Fruit fly (Drosophila melanogaster) whole organism, embryonic: ENCODE results near the gene CG9133.
A peak's percentile ranks its signal among the peaks of the same experiment; 100 is the strongest.

Experiments
- Awh ChIP-seq: fragments of 200-800 bp; sonication (Bioruptor generic); IDR thresholded peaks from 2 replicates; pipeline ENCODE4, ENCODE4 v1.3.6; 2022; ENCODE audit warnings: missing biosample characterization, missing genetic modification characterization
- B-H1 ChIP-seq: fragments of 200-800 bp; sonication (Bioruptor generic); IDR thresholded peaks from 3 replicates; pipeline ENCODE4 v1.3.6; 2022; ENCODE audit warnings: missing biosample characterization, missing genetic modification characterization
- CG10366 ChIP-seq: fragments of 200-800 bp; sonication (Bioruptor generic); IDR thresholded peaks from 2 replicates; pipeline ENCODE4 v1.3.6; 2022; ENCODE audit warnings: missing biosample characterization, missing genetic modification characterization
- CG11398 ChIP-seq: fragments of 200-800 bp; sonication (Bioruptor generic); optimal IDR thresholded peaks from 2 replicates; lab custom pipeline; 2016; ENCODE audit warnings: missing biosample characterization, missing genetic modification characterization
- CG17361 ChIP-seq: fragments of 200-800 bp; sonication (Bioruptor generic); IDR thresholded peaks from 3 replicates; pipeline ENCODE4 v1.3.6; 2022; ENCODE audit warnings: missing biosample characterization, missing genetic modification characterization
- CG2199 ChIP-seq: fragments of 200-800 bp; sonication (Bioruptor generic); IDR thresholded peaks from 3 replicates; pipeline ENCODE4 v1.3.6; 2022; ENCODE audit warnings: missing biosample characterization, missing genetic modification characterization
- CG31224 ChIP-seq: fragments of 200-800 bp; sonication (Bioruptor generic); IDR thresholded peaks from 2 replicates; pipeline ENCODE4 v1.3.6; 2022; ENCODE audit warnings: missing biosample characterization, missing genetic modification characterization
- CG42726 ChIP-seq: fragments of 200-800 bp; sonication (Bioruptor generic); IDR thresholded peaks from 2 replicates; pipeline ENCODE4 v1.3.6; 2022; ENCODE audit warnings: missing biosample characterization, missing genetic modification characterization; ENCODE audit not compliant: partially characterized antibody
- CG4617 ChIP-seq: fragments of 200-800 bp; sonication (Bioruptor generic); optimal IDR thresholded peaks from 3 replicates; lab custom pipeline; 2016; ENCODE audit warnings: missing biosample characterization, missing genetic modification characterization, borderline replicate concordance
- CG4820 ChIP-seq: fragments of 200-800 bp; sonication (Bioruptor generic); optimal IDR thresholded peaks from 3 replicates; lab custom pipeline; 2016; ENCODE audit warnings: missing biosample characterization, missing genetic modification characterization
- CG6272 ChIP-seq: fragments of 200-800 bp; sonication (Bioruptor generic); IDR thresholded peaks from 2 replicates; pipeline ENCODE4 v1.3.6; 2022; ENCODE audit warnings: missing biosample characterization, missing genetic modification characterization
- CG8924 ChIP-seq: fragments of 200-800 bp; optimal IDR thresholded peaks from 3 replicates; lab custom pipeline; 2019; ENCODE audit warnings: missing biosample characterization, mild to moderate bottlenecking, missing genetic modification characterization, moderate library complexity
- CG9727 ChIP-seq: fragments of 200-800 bp; sonication (Bioruptor generic); optimal IDR thresholded peaks from 3 replicates; lab custom pipeline; 2017; ENCODE audit warnings: missing biosample characterization, mild to moderate bottlenecking, missing genetic modification characterization
- CG9932 ChIP-seq: fragments of 200-800 bp; sonication (Bioruptor generic); IDR thresholded peaks from 2 replicates; pipeline ENCODE4 v1.3.6; 2022; ENCODE audit warnings: missing biosample characterization, missing genetic modification characterization
- CTCF ChIP-seq: fragments of 200-800 bp; sonication (Bioruptor generic); optimal IDR thresholded peaks from 2 replicates; lab custom pipeline; 2017; ENCODE audit warnings: missing biosample characterization, mild to moderate bottlenecking, missing genetic modification characterization, moderate library complexity
- Dip2 ChIP-seq: fragments of 200-800 bp; sonication (Bioruptor generic); IDR thresholded peaks from 2 replicates; pipeline ENCODE4 v1.3.6; 2022; ENCODE audit warnings: missing biosample characterization, missing genetic modification characterization
- Dll ChIP-seq: fragments of 200-800 bp; sonication (Bioruptor generic); IDR thresholded peaks from 4 replicates; pipeline ENCODE4 v1.3.6; 2022; ENCODE audit warnings: missing biosample characterization, missing genetic modification characterization; ENCODE audit not compliant: partially characterized antibody
- Hr78 ChIP-seq, 2 experiments: fragments of 200-800 bp in 1 of 2; fragments of >200 bp in 1 of 2; sonication (Bioruptor generic) in 1 of 2; optimal IDR thresholded peaks; 2 replicates each; lab custom pipeline; 2017 to 2019; ENCODE audit warnings: missing biosample characterization in 2 of 2, missing genetic modification characterization in 2 of 2, mild to moderate bottlenecking in 1 of 2, moderate library complexity in 1 of 2
- Max ChIP-seq: fragments of 200-800 bp; sonication (Bioruptor generic); optimal IDR thresholded peaks from 2 replicates; lab custom pipeline; 2016; ENCODE audit warnings: missing biosample characterization, mild to moderate bottlenecking, missing genetic modification characterization
- NC2α ChIP-seq: fragments of 200-800 bp; sonication (Bioruptor generic); optimal IDR thresholded peaks from 2 replicates; lab custom pipeline; 2016; ENCODE audit warnings: missing biosample characterization, missing genetic modification characterization
- NK7.1 ChIP-seq: fragments of 200-800 bp; sonication (Bioruptor generic); optimal IDR thresholded peaks from 3 replicates; lab custom pipeline; 2016; ENCODE audit warnings: missing biosample characterization, missing genetic modification characterization
- Neu2 ChIP-seq: fragments of 200-800 bp; sonication (Bioruptor generic); optimal IDR thresholded peaks from 3 replicates; lab custom pipeline; 2016; ENCODE audit warnings: missing biosample characterization, missing genetic modification characterization, borderline replicate concordance
- Nf-YA ChIP-seq: fragments of 200-800 bp; sonication (Bioruptor generic); IDR thresholded peaks from 2 replicates; pipeline ENCODE4 v1.3.6; 2022; ENCODE audit warnings: missing biosample characterization, missing genetic modification characterization
- Ptx1 ChIP-seq: fragments of 200-800 bp; sonication (Bioruptor generic); IDR thresholded peaks from 2 replicates; pipeline ENCODE4 v1.3.6; 2022; ENCODE audit warnings: missing biosample characterization, missing genetic modification characterization
- Six4 ChIP-seq: fragments of 200-800 bp; sonication (Bioruptor generic); optimal IDR thresholded peaks from 2 replicates; lab custom pipeline; 2016; ENCODE audit warnings: missing biosample characterization, missing genetic modification characterization
- Stat92E ChIP-seq, 3 experiments: fragments of >200 bp in 2 of 3; fragments of 200-800 bp in 1 of 3; sonication (Bioruptor generic) in 1 of 3; optimal IDR thresholded peaks; 2 replicates each; lab custom pipeline; 2017 to 2019; ENCODE audit warnings: missing biosample characterization in 3 of 3, missing genetic modification characterization in 3 of 3, mild to moderate bottlenecking in 1 of 3, moderate library complexity in 1 of 3
- YL-1 ChIP-seq: fragments of 200-800 bp; sonication (Bioruptor generic); optimal IDR thresholded peaks from 3 replicates; lab custom pipeline; 2017; ENCODE audit warnings: missing biosample characterization, mild to moderate bottlenecking, missing genetic modification characterization
- ab ChIP-seq: fragments of 200-800 bp; sonication (Bioruptor generic); optimal IDR thresholded peaks from 2 replicates; lab custom pipeline; 2016; ENCODE audit warnings: missing biosample characterization, missing genetic modification characterization
- ac ChIP-seq: fragments of 200-800 bp; sonication (Bioruptor generic); optimal IDR thresholded peaks from 3 replicates; lab custom pipeline; 2017; ENCODE audit warnings: missing biosample characterization, mild to moderate bottlenecking, missing genetic modification characterization
- ap ChIP-seq: fragments of 200-800 bp; sonication (Bioruptor generic); IDR thresholded peaks from 2 replicates; pipeline ENCODE4 v1.3.6; 2022; ENCODE audit warnings: missing biosample characterization, missing genetic modification characterization
- ci ChIP-seq: fragments of 200-800 bp; sonication (Bioruptor generic); IDR thresholded peaks from 3 replicates; pipeline ENCODE4 v1.3.6; 2022; ENCODE audit warnings: missing biosample characterization, missing genetic modification characterization
- fd64A ChIP-seq: fragments of 200-800 bp; sonication (Bioruptor generic); optimal IDR thresholded peaks from 3 replicates; lab custom pipeline; 2018; ENCODE audit warnings: missing biosample characterization, mild to moderate bottlenecking, missing genetic modification characterization
- fd96Cb ChIP-seq: fragments of 200-800 bp; sonication (Bioruptor generic); optimal IDR thresholded peaks from 2 replicates; lab custom pipeline; 2018; ENCODE audit warnings: missing biosample characterization, mild to moderate bottlenecking, missing genetic modification characterization, moderate library complexity
- grau ChIP-seq: fragments of 200-800 bp; optimal IDR thresholded peaks from 3 replicates; lab custom pipeline; 2019; ENCODE audit warnings: missing biosample characterization, mild to moderate bottlenecking, missing genetic modification characterization, moderate library complexity
- grn ChIP-seq: fragments of 200-800 bp; sonication (Bioruptor generic); optimal IDR thresholded peaks from 3 replicates; lab custom pipeline; 2017; ENCODE audit warnings: missing biosample characterization, missing genetic modification characterization
- gsb ChIP-seq: fragments of 200-800 bp; sonication (Bioruptor generic); IDR thresholded peaks from 2 replicates; pipeline ENCODE4 v1.3.6; 2022; ENCODE audit warnings: missing biosample characterization, missing genetic modification characterization
- gsb-n ChIP-seq: fragments of 200-800 bp; sonication (Bioruptor generic); optimal IDR thresholded peaks from 3 replicates; lab custom pipeline; 2018; ENCODE audit warnings: missing biosample characterization, mild to moderate bottlenecking, missing genetic modification characterization
- gt ChIP-seq: fragments of 200-800 bp; sonication (Bioruptor generic); IDR thresholded peaks from 2 replicates; pipeline ENCODE4 v1.3.6; 2022; ENCODE audit warnings: missing biosample characterization, missing genetic modification characterization
- jing ChIP-seq: fragments of 200-800 bp; sonication (Bioruptor generic); optimal IDR thresholded peaks from 2 replicates; lab custom pipeline; 2018; ENCODE audit warnings: missing biosample characterization, mild to moderate bottlenecking, missing genetic modification characterization
- kni ChIP-seq: fragments of 200-800 bp; sonication (Bioruptor generic); optimal IDR thresholded peaks from 3 replicates; lab custom pipeline; 2017; ENCODE audit warnings: mild to moderate bottlenecking, missing biosample characterization, missing genetic modification reagents, missing genetic modification characterization
- mirr ChIP-seq: fragments of 200-800 bp; sonication (Bioruptor generic); optimal IDR thresholded peaks from 3 replicates; lab custom pipeline; 2018; ENCODE audit warnings: missing biosample characterization, mild to moderate bottlenecking, missing genetic modification characterization
- pros ChIP-seq: fragments of 200-800 bp; sonication (Bioruptor generic); optimal IDR thresholded peaks from 3 replicates; lab custom pipeline; 2019; ENCODE audit warnings: missing biosample characterization, mild to moderate bottlenecking, missing genetic modification characterization, moderate library complexity
- repo ChIP-seq: fragments of 200-800 bp; sonication (Bioruptor generic); optimal IDR thresholded peaks from 2 replicates; lab custom pipeline; 2016; ENCODE audit warnings: missing biosample characterization, missing genetic modification characterization
- run ChIP-seq: fragments of 200-800 bp; sonication (Bioruptor generic); optimal IDR thresholded peaks from 3 replicates; lab custom pipeline; 2018; ENCODE audit warnings: missing biosample characterization, mild to moderate bottlenecking, missing genetic modification characterization
- schlank ChIP-seq: fragments of 200-800 bp; sonication (Bioruptor generic); optimal IDR thresholded peaks from 2 replicates; lab custom pipeline; 2018; ENCODE audit warnings: missing biosample characterization, mild to moderate bottlenecking, missing genetic modification characterization
- sim ChIP-seq: fragments of 200-800 bp; sonication (Bioruptor generic); IDR thresholded peaks from 2 replicates; pipeline ENCODE4 v1.3.6; 2022; ENCODE audit warnings: missing biosample characterization, missing genetic modification characterization
- stc ChIP-seq: fragments of 200-800 bp; sonication (Bioruptor generic); IDR thresholded peaks from 2 replicates; pipeline ENCODE4 v1.3.6; 2022; ENCODE audit warnings: missing biosample characterization, missing genetic modification characterization
- trem ChIP-seq: fragments of 200-800 bp; optimal IDR thresholded peaks from 3 replicates; lab custom pipeline; 2019; ENCODE audit warnings: missing biosample characterization, mild to moderate bottlenecking, missing genetic modification characterization, moderate library complexity
- tx ChIP-seq: fragments of 200-800 bp; sonication (Bioruptor generic); optimal IDR thresholded peaks from 2 replicates; lab custom pipeline; 2016; ENCODE audit warnings: missing biosample characterization, missing genetic modification characterization
- z ChIP-seq: fragments of 200-800 bp; sonication (Bioruptor generic); IDR thresholded peaks from 3 replicates; pipeline ENCODE4 v1.3.6; 2022; ENCODE audit warnings: missing biosample characterization, missing genetic modification characterization

Gene CG9133

DNA sequence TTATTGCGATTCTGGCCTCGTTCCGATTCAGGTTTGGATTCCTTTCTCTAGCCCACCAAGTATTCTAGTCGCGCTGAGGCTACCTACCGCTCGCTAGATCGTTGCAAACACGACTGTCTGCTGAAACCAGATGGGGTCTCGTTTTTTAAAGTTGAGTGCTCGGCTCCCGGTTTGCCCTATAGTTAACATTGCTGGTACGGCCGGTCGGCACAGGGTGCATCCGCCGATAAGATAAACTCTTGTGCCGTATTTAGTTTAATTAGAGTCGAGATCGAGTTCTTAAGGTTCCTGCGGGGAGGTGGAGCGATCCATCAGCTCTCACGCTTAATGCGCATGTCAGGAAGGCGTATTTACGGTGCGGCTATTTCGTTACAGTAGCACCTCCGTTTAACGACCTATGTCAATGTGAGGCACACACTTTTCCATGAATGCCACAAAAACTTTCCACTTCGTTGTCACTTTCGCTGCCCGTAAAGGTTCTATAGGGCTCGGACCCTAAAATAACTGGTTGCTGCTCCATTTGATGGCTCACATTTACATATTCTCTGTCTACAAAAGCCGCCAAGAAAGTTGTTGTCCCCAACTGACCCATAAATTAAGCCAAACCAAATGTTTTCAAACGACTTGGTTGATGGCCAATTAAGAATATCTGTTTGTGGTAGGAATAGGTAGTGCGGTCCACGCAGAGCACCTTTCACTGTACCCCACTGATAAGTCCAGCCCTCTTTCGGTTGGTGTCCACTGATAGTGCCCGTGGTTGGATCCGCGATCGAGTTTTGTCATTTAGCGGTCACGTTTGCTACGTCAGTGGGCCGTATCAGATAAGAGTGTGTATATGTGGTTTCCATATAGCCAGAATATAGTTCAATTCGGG lies 46.9 kb upstream of the CG9133 start, which contains the start of gene CG9119 (continued):
- TF ChIP-seq Dll (GFP tag; lab: Robert Waterston, UW) (no peak), CG2199 (no peak), CG10366 (peak; percentile 44), Stat92E (GFP tag; optimal IDR thresholded peaks at IDR 0.05; lab: Kevin White, UChicago) (no peak), grau (tag; lab: Kevin White, UChicago) (peak; percentile 95), CG11398 (no peak), Ptx1 (GFP tag; lab: Robert Waterston, UW) (peak; percentile 72), Max (GFP tag; lab: Kevin White, UChicago) (no peak), ap (no peak), ac (no peak), Dip2 (GFP tag; lab: Robert Waterston, UW) (peak; percentile 11; the same call in 1 of the 2 replicates), Six4 (GFP tag; lab: Kevin White, UChicago) (peak; percentile 54), CG42726 (GFP tag; lab: Robert Waterston, UW) (0 out of 2 replicates have a peak, but pooled peaks have one; percentile 14), CG4820 (peak; percentile 33), jing (GFP tag; lab: Kevin White, UChicago) (peak; percentile 9), fd96Cb (peak; percentile 48), mirr (GFP tag; lab: Kevin White, UChicago) (no peak), CG17361 (GFP tag; lab: Robert Waterston, UW) (peak; percentile 82), schlank (tag; lab: Kevin White, UChicago) (peak; percentile 60), run (tag; lab: Kevin White, UChicago) (peak; percentile 69), repo (GFP tag; lab: Kevin White, UChicago) (no peak), B-H1 (GFP tag; lab: Robert Waterston, UW) (0 out of 3 replicates have a peak, but pooled peaks have one; percentile 30), kni (GFP tag; lab: Kevin White, UChicago) (peak; percentile 49), sim (GFP tag; lab: Robert Waterston, UW) (no peak), Nf-YA (GFP tag; lab: Robert Waterston, UW) (no peak), gsb (no peak), fd64A (GFP tag; lab: Kevin White, UChicago) (peak; percentile 45), stc (GFP tag; lab: Robert Waterston, UW) (no peak), YL-1 (GFP tag; lab: Kevin White, UChicago) (no peak), pros (GFP tag; lab: Kevin White, UChicago) (no peak), CTCF (GFP tag; lab: Kevin White, UChicago) (no peak), CG6272 (GFP tag; lab: Robert Waterston, UW) (no peak), NC2α (GFP tag; lab: Kevin White, UChicago) (peak; percentile 21), Hr78 (GFP tag; optimal IDR thresholded peaks at IDR 0.05; lab: Kevin White, UChicago) (peak in 1 of 2 experiments; percentile 78), CG9727 (GFP tag; lab: Kevin White, UChicago) (peak; percentile 69), CG4617 (GFP tag; lab: Kevin White, UChicago) (no peak), z (GFP tag; lab: Robert Waterston, UW) (no peak), gsb-n (tag; lab: Kevin White, UChicago) (peak; percentile 66), ab (GFP tag; lab: Kevin White, UChicago) (no peak), NK7.1 (GFP tag; lab: Kevin White, UChicago) (no peak), tx (GFP tag; lab: Kevin White, UChicago) (peak; percentile 49), ci (no peak), CG8924 (tag; lab: Kevin White, UChicago) (peak; percentile 68), Awh (GFP tag; lab: Robert Waterston, UW) (0 out of 2 replicates have a peak, but pooled peaks have one; percentile 40), trem (tag; lab: Kevin White, UChicago) (peak; percentile 11), grn (GFP tag; lab: Kevin White, UChicago) (peak; percentile 58), Neu2 (GFP tag; lab: Kevin White, UChicago) (no peak), CG9932 (GFP tag; lab: Robert Waterston, UW) (peak; percentile 56; the same call in 1 of the 2 replicates), CG31224 (0 out of 2 replicates have a peak, but pooled peaks have one; percentile 13), gt (no peak)
